Worm (Caenorhabditis elegans) whole organism, early embryonic: Measurements from ENCODE around the gene B0524.2.

Experiments
- ama-1 ChIP-seq: fragments of 150-350 bp; optimal IDR thresholded peaks from 2 replicates; lab custom pipeline; 2014
- flt-1 ChIP-seq: fragments of 200-800 bp; sonication (Bioruptor generic); IDR thresholded peaks from 2 replicates; pipeline ENCODE4 v1.3.6; 2022; ENCODE audit warnings: missing genetic modification characterization, missing compliant biosample characterization
- hnd-1 ChIP-seq: sonication (generic microtip); optimal IDR thresholded peaks from 2 replicates; lab custom pipeline; 2016; ENCODE audit warnings: missing genetic modification characterization, missing compliant biosample characterization

- TF ChIP-seq hnd-1: no peak
- no peak for TF ChIP-seq flt-1
- no peak for TF ChIP-seq ama-1 (lab: Kevin White, UChicago)
Observed at ce11 chrIII:1880221-1880620, 13.6 kb upstream of the B0524.2 start.
